Worm (Caenorhabditis elegans) whole organism, L4/young adult: ENCODE results near the gene Y57E12B.4.

Experiments used
- W03F9.2 ChIP-seq: fragments of 150-350 bp; optimal IDR thresholded peaks from 2 replicates; lab custom pipeline; 2014; ENCODE audit warnings: missing biosample characterization, missing genetic modification characterization
- dao-5 ChIP-seq: sonication (generic microtip); optimal IDR thresholded peaks from 2 replicates; lab custom pipeline; 2016; ENCODE audit warnings: missing genotype, missing genetic modification characterization, moderate library complexity, missing compliant biosample characterization
- him-1 ChIP-seq: sonication (generic microtip); optimal IDR thresholded peaks from 2 replicates; lab custom pipeline; 2016; ENCODE audit warnings: missing genotype, missing genetic modification reagents, missing genetic modification characterization, missing compliant biosample characterization

Gene Y57E12B.4

DNA sequence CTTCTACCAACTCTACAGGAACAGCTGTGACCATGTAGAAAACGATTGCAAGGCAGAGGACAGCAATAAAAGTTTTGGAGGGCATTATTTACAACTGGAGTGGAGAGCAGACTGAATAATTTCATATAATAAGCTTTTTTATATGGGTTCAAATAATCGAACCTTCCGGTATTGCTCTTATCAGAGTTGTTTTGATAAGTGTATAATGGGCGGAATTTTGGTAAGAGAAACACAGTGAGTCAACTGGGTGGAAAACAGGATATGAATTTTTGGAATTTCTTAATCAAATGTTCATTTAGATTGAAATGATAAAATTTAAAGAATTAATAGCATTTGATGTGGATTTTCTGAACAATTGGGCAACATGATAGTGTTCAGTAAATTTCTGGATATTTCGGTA is 2.4 kb upstream of the Y57E12B.4 start, which contains the start of gene Y57E12B.11:
Gene Y57E12B.11, minus strand, starts transcription at position 101 of the 400 bp plus-strand sequence.
- TF ChIP-seq W03F9.2 (no peak), him-1 (tag; lab: Kevin White, UChicago) (no peak), dao-5 (tag; lab: Kevin White, UChicago) (no peak)

- no peak for TF ChIP-seq him-1 (tag; lab: Kevin White, UChicago)
- no peak for TF ChIP-seq dao-5 (tag; lab: Kevin White, UChicago)
- TF ChIP-seq W03F9.2, result no peak
Measured at ce11 chrV:6948225-6948624, 883 bp upstream of the Y57E12B.4 start, which contains the start of gene Y57E12B.1. Y57E12B.1 (plus strand) TSS chrV:6948525.

ce11 chrV:6935878-6936277 is 11.5 kb downstream of the Y57E12B.4 start, which contains the start of gene Y57E12B.10:
Y57E12B.10 (minus strand) TSS chrV:6935978.
- no peak for TF ChIP-seq dao-5 (tag; lab: Kevin White, UChicago)
- TF ChIP-seq W03F9.2, result no peak
- TF ChIP-seq him-1 (tag; lab: Kevin White, UChicago), result no peak

DNA sequence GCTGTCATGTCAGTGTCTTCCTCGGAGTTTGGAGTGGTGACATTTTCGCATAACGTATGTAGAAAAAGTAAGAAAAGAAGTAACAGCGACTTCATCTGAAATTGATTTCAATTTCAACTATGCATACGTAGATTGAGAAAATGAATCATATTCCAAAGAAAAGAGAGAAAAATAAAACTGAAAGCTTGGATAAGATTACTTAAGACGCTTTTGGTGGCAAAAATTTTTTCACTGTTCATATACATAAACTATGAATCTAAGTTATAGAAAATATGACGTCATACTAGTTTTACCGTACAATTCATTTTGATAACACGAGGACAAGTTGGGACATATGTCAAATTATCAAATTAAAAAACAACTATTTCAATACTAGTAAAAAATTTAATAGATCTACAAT is 13.1 kb downstream of the Y57E12B.4 start, which contains the start of gene lipl-6:
Gene lipl-6, minus strand, starts transcription at position 101 of the 400 bp plus-strand sequence.
- no peak for TF ChIP-seq dao-5 (tag; lab: Kevin White, UChicago)
- TF ChIP-seq W03F9.2, result no peak
- no peak for TF ChIP-seq him-1 (tag; lab: Kevin White, UChicago)

DNA sequence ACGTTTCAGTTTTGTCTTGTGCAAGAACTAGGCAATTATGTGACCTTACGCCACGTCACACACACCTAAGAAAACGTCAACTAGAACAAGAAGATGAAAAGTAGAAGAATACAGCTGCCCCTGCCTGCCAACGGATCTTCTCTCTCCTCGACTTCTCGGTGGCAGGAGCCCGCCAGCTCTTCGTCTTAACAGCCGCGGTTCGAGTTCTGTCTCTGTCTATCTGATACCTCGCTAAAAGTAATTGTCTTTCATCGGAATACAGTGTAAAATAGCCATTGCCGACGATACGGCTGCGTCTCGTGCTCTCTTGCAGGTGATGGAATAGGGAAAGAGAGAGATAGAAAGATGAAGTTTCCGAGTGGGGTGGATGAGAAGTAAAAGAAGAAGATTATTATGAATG is 17.1 kb downstream of the Y57E12B.4 start:
- TF ChIP-seq dao-5 (tag; lab: Kevin White, UChicago) (no peak), him-1 (tag; lab: Kevin White, UChicago) (no peak), W03F9.2 (no peak)

ce11 chrV:6928938-6929337 is 18.4 kb downstream of the Y57E12B.4 start, which contains the start of gene unc-68:
unc-68 (minus strand) TSS chrV:6929038.
- no peak for TF ChIP-seq W03F9.2
- TF ChIP-seq him-1 (tag; lab: Kevin White, UChicago), result no peak
- TF ChIP-seq dao-5 (tag; lab: Kevin White, UChicago), result no peak

- TF ChIP-seq him-1 (tag; lab: Kevin White, UChicago) (no peak), W03F9.2 (no peak), dao-5 (tag; lab: Kevin White, UChicago) (no peak)
Measured at ce11 chrV:6926633-6927032, 20.7 kb downstream of the Y57E12B.4 start.

DNA sequence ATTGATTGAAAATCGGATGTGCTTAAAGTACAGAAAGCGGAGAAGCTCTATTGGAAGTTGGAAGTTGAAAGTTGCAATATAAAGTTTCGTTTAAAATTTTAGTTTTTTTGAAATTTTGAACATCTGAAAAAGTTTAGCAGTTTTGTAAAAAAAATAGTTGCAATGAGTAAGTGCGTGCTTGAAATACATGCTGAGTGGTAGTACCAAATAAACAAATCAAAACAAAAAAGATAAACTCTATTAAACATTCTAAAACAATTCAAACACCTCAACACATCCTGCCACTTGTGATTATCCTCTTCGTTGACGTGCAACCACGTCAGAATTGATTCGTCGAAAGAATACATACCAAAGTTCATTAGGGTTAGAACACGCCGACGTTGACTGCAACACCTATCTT is 28.1 kb downstream of the Y57E12B.4 start:
- TF ChIP-seq him-1 (tag; lab: Kevin White, UChicago) (no peak), dao-5 (tag; lab: Kevin White, UChicago) (no peak), W03F9.2 (no peak)

- TF ChIP-seq W03F9.2 (no peak), dao-5 (tag; lab: Kevin White, UChicago) (no peak), him-1 (tag; lab: Kevin White, UChicago) (no peak)
Measured at ce11 chrV:6917280-6917679, 30.1 kb downstream of the Y57E12B.4 start.

- TF ChIP-seq dao-5 (tag; lab: Kevin White, UChicago), result no peak
- no peak for TF ChIP-seq W03F9.2
- no peak for TF ChIP-seq him-1 (tag; lab: Kevin White, UChicago)
Measured at ce11 chrV:6906435-6906834, 40.9 kb downstream of the Y57E12B.4 start.

ce11 chrV:6901943-6902549 is 45.3 kb downstream of the Y57E12B.4 start:
- no peak for TF ChIP-seq W03F9.2
- TF ChIP-seq dao-5 (tag; lab: Kevin White, UChicago), result no peak
- TF ChIP-seq him-1 (tag; lab: Kevin White, UChicago), result no peak

- TF ChIP-seq W03F9.2 (no peak), dao-5 (tag; lab: Kevin White, UChicago) (no peak), him-1 (tag; lab: Kevin White, UChicago) (no peak)
Measured at ce11 chrV:6900814-6901592, 46.3 kb downstream of the Y57E12B.4 start.

DNA sequence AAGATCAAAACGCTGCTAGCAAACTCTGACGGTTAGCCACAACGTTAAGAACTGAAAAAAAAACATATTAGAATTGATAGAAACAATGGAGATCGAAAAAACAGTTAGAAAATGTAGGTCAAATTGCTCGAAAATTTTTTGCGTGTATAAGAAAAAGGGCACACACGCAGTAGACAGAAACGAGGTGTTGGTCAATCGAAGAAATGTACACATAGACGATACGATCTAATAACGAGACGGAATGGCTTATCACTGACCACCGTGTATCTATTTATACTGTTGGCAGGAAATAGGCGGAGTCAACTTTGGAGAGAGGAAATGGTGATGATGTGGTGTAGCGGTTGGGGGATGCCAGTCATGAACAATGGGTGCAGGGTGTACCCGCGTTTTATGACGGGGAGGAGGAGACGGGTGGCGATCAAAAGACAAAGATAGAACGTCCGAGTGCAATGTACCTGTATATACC is 47.1 kb downstream of the Y57E12B.4 start, which contains the start of gene odc-1:
Gene odc-1, minus strand, starts transcription at position 51 of the 466 bp plus-strand sequence.
- TF ChIP-seq W03F9.2, result no peak
- TF ChIP-seq him-1 (tag; lab: Kevin White, UChicago), result no peak
- TF ChIP-seq dao-5 (tag; lab: Kevin White, UChicago), result no peak

DNA sequence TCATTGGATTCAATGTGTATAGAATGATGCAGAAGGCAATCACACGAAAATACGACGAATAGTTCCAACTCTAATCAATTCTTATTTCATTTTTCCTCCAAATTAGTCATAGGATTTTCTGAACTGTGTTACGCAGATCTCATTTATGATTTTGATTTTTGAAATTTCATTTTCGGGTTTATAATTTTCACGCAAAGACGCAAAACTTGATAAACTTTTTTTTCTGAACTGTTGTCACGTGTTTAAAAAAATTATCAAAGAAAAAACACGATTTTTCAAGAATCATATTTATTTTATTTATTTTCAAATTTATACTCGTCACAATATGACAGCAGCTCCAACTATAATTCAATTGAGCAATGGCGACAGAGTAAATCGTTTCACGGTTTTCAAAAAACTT is 50.6 kb downstream of the Y57E12B.4 start, which contains the start of gene K11C4.1:
Gene K11C4.1, plus strand, starts transcription at position 301 of the 400 bp plus-strand sequence.
- TF ChIP-seq him-1 (tag; lab: Kevin White, UChicago), result no peak
- TF ChIP-seq dao-5 (tag; lab: Kevin White, UChicago), result no peak
- TF ChIP-seq W03F9.2, result no peak
